Fruit fly (Drosophila melanogaster) whole organism, embryonic: ENCODE measurements around the gene CG46465.
A peak's percentile ranks its signal among the peaks of the same experiment; 100 is the strongest.

Source experiments
- Atf-2 ChIP-seq: fragments of 200-800 bp; sonication (Bioruptor generic); optimal IDR thresholded peaks from 2 replicates; lab custom pipeline; 2016; ENCODE audit warnings: missing biosample characterization, missing genetic modification characterization
- CG10274 ChIP-seq: fragments of 200-800 bp; sonication (Bioruptor generic); optimal IDR thresholded peaks from 3 replicates; lab custom pipeline; 2017; ENCODE audit warnings: missing biosample characterization, mild to moderate bottlenecking, missing genetic modification characterization
- CG10321 ChIP-seq: fragments of 200-800 bp; sonication (Bioruptor generic); IDR thresholded peaks from 2 replicates; pipeline ENCODE4 v1.3.6; 2022; ENCODE audit warnings: missing biosample characterization, missing genetic modification characterization
- CG10543 ChIP-seq: fragments of 200-800 bp; sonication (Bioruptor generic); optimal IDR thresholded peaks from 3 replicates; lab custom pipeline; 2017; ENCODE audit warnings: missing biosample characterization, mild to moderate bottlenecking, missing genetic modification characterization, moderate library complexity
- CG11504 ChIP-seq: fragments of 200-800 bp; sonication (Bioruptor generic); optimal IDR thresholded peaks from 3 replicates; lab custom pipeline; 2019; ENCODE audit warnings: missing biosample characterization, mild to moderate bottlenecking, missing genetic modification characterization, moderate library complexity
- CG12104 ChIP-seq: fragments of 200-800 bp; sonication (Bioruptor generic); optimal IDR thresholded peaks from 3 replicates; lab custom pipeline; 2016; ENCODE audit warnings: missing biosample characterization, missing genetic modification characterization
- CG14050 ChIP-seq: fragments of 200-800 bp; sonication (Bioruptor generic); IDR thresholded peaks from 3 replicates; pipeline ENCODE4 v1.3.6; 2022; ENCODE audit warnings: missing biosample characterization, missing genetic modification characterization
- CG15601 ChIP-seq: fragments of 200-800 bp; sonication (Bioruptor generic); optimal IDR thresholded peaks from 3 replicates; lab custom pipeline; 2019; ENCODE audit warnings: missing biosample characterization, mild to moderate bottlenecking, missing genetic modification characterization, moderate library complexity
- CG16779 ChIP-seq: fragments of 200-800 bp; sonication (Bioruptor generic); IDR thresholded peaks from 2 replicates; pipeline ENCODE4 v1.3.6; 2022; ENCODE audit warnings: missing biosample characterization, missing genetic modification characterization
- CG17612 ChIP-seq: fragments of 200-800 bp; sonication (Bioruptor generic); IDR thresholded peaks from 2 replicates; pipeline ENCODE4 v1.3.6; 2022; ENCODE audit warnings: missing biosample characterization, missing genetic modification characterization
- CG18599 ChIP-seq: fragments of 200-800 bp; sonication (Bioruptor generic); optimal IDR thresholded peaks from 3 replicates; lab custom pipeline; 2017; ENCODE audit warnings: missing biosample characterization, missing genetic modification characterization, mild to moderate bottlenecking, moderate library complexity, missing genetic modification reagents
- CG18619 ChIP-seq: fragments of 200-800 bp; sonication (Bioruptor generic); optimal IDR thresholded peaks from 3 replicates; lab custom pipeline; 2017; ENCODE audit warnings: missing biosample characterization, mild to moderate bottlenecking, missing genetic modification characterization
- CG2129 ChIP-seq: fragments of 200-800 bp; sonication (Bioruptor generic); IDR thresholded peaks from 2 replicates; pipeline ENCODE4 v1.3.6; 2022; ENCODE audit warnings: missing biosample characterization, missing genetic modification characterization; ENCODE audit not compliant: partially characterized antibody
- CG4360 ChIP-seq: fragments of 200-800 bp; sonication (Bioruptor generic); IDR thresholded peaks from 2 replicates; pipeline ENCODE4 v1.3.6; 2022; ENCODE audit warnings: missing biosample characterization, missing genetic modification characterization
- CG43689 ChIP-seq: fragments of 200-800 bp; sonication (Bioruptor generic); IDR thresholded peaks from 2 replicates; pipeline ENCODE4 v1.3.6; 2022; ENCODE audit warnings: missing biosample characterization, missing genetic modification characterization
- CG6175 ChIP-seq: fragments of 200-800 bp; sonication (Bioruptor generic); IDR thresholded peaks from 3 replicates; pipeline ENCODE4 v1.3.6; 2022; ENCODE audit warnings: missing biosample characterization, missing genetic modification characterization
- CG6254 ChIP-seq: fragments of 200-800 bp; sonication (Bioruptor generic); optimal IDR thresholded peaks from 3 replicates; lab custom pipeline; 2017; ENCODE audit warnings: mild to moderate bottlenecking, missing biosample characterization, missing genetic modification reagents, missing genetic modification characterization
- CG6689 ChIP-seq: fragments of 200-800 bp; sonication (Bioruptor generic); IDR thresholded peaks from 2 replicates; pipeline ENCODE4 v1.3.6; 2022; ENCODE audit warnings: missing biosample characterization, missing genetic modification characterization
- CG6854 ChIP-seq: fragments of 200-800 bp; sonication (Bioruptor generic); optimal IDR thresholded peaks from 3 replicates; lab custom pipeline; 2017; ENCODE audit warnings: missing biosample characterization, mild to moderate bottlenecking, missing genetic modification characterization
- CTCF ChIP-seq: fragments of 200-800 bp; sonication (Bioruptor generic); optimal IDR thresholded peaks from 2 replicates; lab custom pipeline; 2017; ENCODE audit warnings: missing biosample characterization, mild to moderate bottlenecking, missing genetic modification characterization, moderate library complexity
- CrebB ChIP-seq: fragments of 200-800 bp; sonication (Bioruptor generic); optimal IDR thresholded peaks from 3 replicates; lab custom pipeline; 2018; ENCODE audit warnings: missing biosample characterization, mild to moderate bottlenecking, missing genetic modification characterization
- Dp ChIP-seq: fragments of 200-800 bp; sonication (Bioruptor generic); optimal IDR thresholded peaks from 2 replicates; lab custom pipeline; 2018; ENCODE audit warnings: missing biosample characterization, mild to moderate bottlenecking, missing genetic modification characterization, moderate library complexity
- Gug ChIP-seq: fragments of 200-800 bp; sonication (Bioruptor generic); IDR thresholded peaks from 4 replicates; pipeline ENCODE4 v1.3.6; 2022; ENCODE audit warnings: missing biosample characterization, missing genetic modification characterization
- HLH4C ChIP-seq: fragments of 200-800 bp; sonication (Bioruptor generic); IDR thresholded peaks from 3 replicates; pipeline ENCODE4 v1.3.6; 2022; ENCODE audit warnings: missing biosample characterization, missing genetic modification characterization; ENCODE audit not compliant: partially characterized antibody
- HLHmδ ChIP-seq: fragments of 200-800 bp; sonication (Bioruptor generic); optimal IDR thresholded peaks from 2 replicates; lab custom pipeline; 2018; ENCODE audit warnings: missing biosample characterization, mild to moderate bottlenecking, missing genetic modification characterization, moderate library complexity
- MTF-1 ChIP-seq: fragments of 200-800 bp; sonication (Bioruptor generic); optimal IDR thresholded peaks from 2 replicates; lab custom pipeline; 2018; ENCODE audit warnings: missing biosample characterization, mild to moderate bottlenecking, missing genetic modification characterization, borderline replicate concordance
- Nf-YA ChIP-seq: fragments of 200-800 bp; sonication (Bioruptor generic); IDR thresholded peaks from 2 replicates; pipeline ENCODE4 v1.3.6; 2022; ENCODE audit warnings: missing biosample characterization, missing genetic modification characterization
- Rx ChIP-seq: fragments of 200-800 bp; sonication (Bioruptor generic); IDR thresholded peaks from 2 replicates; pipeline ENCODE4 v1.3.6; 2022; ENCODE audit warnings: missing biosample characterization, missing genetic modification characterization
- Six4 ChIP-seq: fragments of 200-800 bp; sonication (Bioruptor generic); optimal IDR thresholded peaks from 2 replicates; lab custom pipeline; 2016; ENCODE audit warnings: missing biosample characterization, missing genetic modification characterization
- Spps ChIP-seq: fragments of 200-800 bp; sonication (Bioruptor generic); optimal IDR thresholded peaks from 2 replicates; lab custom pipeline; 2018; ENCODE audit warnings: missing biosample characterization, mild to moderate bottlenecking, missing genetic modification characterization
- TFAM ChIP-seq: fragments of 200-800 bp; sonication (Bioruptor generic); optimal IDR thresholded peaks from 2 replicates; lab custom pipeline; 2017; ENCODE audit warnings: missing biosample characterization, missing genetic modification characterization, inconsistent platforms
- Vsx1 ChIP-seq: fragments of 200-800 bp; sonication (Bioruptor generic); optimal IDR thresholded peaks from 2 replicates; lab custom pipeline; 2017; ENCODE audit warnings: missing biosample characterization, mild to moderate bottlenecking, missing genetic modification characterization, missing genetic modification reagents
- ato ChIP-seq: fragments of 200-800 bp; sonication (Bioruptor generic); IDR thresholded peaks from 2 replicates; pipeline ENCODE4 v1.3.6; 2022; ENCODE audit warnings: missing biosample characterization, missing genetic modification characterization; ENCODE audit not compliant: partially characterized antibody
- cad ChIP-seq: fragments of >200 bp; optimal IDR thresholded peaks from 2 replicates; lab custom pipeline; 2017; ENCODE audit warnings: missing biosample characterization, missing genetic modification characterization
- disco-r ChIP-seq: fragments of 200-800 bp; sonication (Bioruptor generic); optimal IDR thresholded peaks from 2 replicates; lab custom pipeline; 2016; ENCODE audit warnings: missing biosample characterization, missing genetic modification characterization
- gem ChIP-seq: fragments of 200-800 bp; sonication (Bioruptor generic); optimal IDR thresholded peaks from 2 replicates; lab custom pipeline; 2019; ENCODE audit warnings: missing biosample characterization, mild to moderate bottlenecking, missing genetic modification characterization, moderate library complexity
- grau ChIP-seq: fragments of 200-800 bp; optimal IDR thresholded peaks from 3 replicates; lab custom pipeline; 2019; ENCODE audit warnings: missing biosample characterization, mild to moderate bottlenecking, missing genetic modification characterization, moderate library complexity
- gro ChIP-seq: fragments of 200-800 bp; sonication (Bioruptor generic); optimal IDR thresholded peaks from 2 replicates; lab custom pipeline; 2016; ENCODE audit warnings: missing biosample characterization, missing genetic modification characterization
- jigr1 ChIP-seq: fragments of 200-800 bp; sonication (Bioruptor generic); IDR thresholded peaks from 3 replicates; pipeline ENCODE4 v1.3.6; 2022; ENCODE audit warnings: missing biosample characterization, missing genetic modification characterization
- knrl ChIP-seq: fragments of 200-800 bp; sonication (Bioruptor generic); IDR thresholded peaks from 3 replicates; pipeline ENCODE4 v1.3.6; 2022; ENCODE audit warnings: missing biosample characterization, missing genetic modification characterization; ENCODE audit not compliant: partially characterized antibody
- lbe ChIP-seq: fragments of 200-800 bp; sonication (Bioruptor generic); optimal IDR thresholded peaks from 2 replicates; lab custom pipeline; 2016; ENCODE audit warnings: missing biosample characterization, mild to moderate bottlenecking, missing genetic modification characterization
- org-1 ChIP-seq: fragments of 200-800 bp; sonication (Bioruptor generic); optimal IDR thresholded peaks from 2 replicates; lab custom pipeline; 2017; ENCODE audit warnings: missing biosample characterization, missing genetic modification characterization
- p53 ChIP-seq: fragments of 200-800 bp; sonication (Bioruptor generic); optimal IDR thresholded peaks from 2 replicates; lab custom pipeline; 2016; ENCODE audit warnings: missing biosample characterization, missing genetic modification characterization
- pan ChIP-seq, 4 experiments: fragments of >200 bp in 3 of 4; fragments of 200-800 bp in 1 of 4; sonication (Bioruptor generic) in 1 of 4; optimal IDR thresholded peaks in 3 of 4; IDR thresholded peaks in 1 of 4; 2 replicates each; pipeline versions ENCODE4 v1.3.6 to Lab custom; 2017 to 2022; ENCODE audit warnings: missing biosample characterization in 2 of 4, missing genetic modification characterization in 2 of 4, mixed read lengths in 1 of 4
- seq ChIP-seq: fragments of 200-800 bp; sonication (Bioruptor generic); IDR thresholded peaks from 2 replicates; pipeline ENCODE4 v1.3.6; 2022; ENCODE audit warnings: missing biosample characterization, missing genetic modification characterization
- sug ChIP-seq: fragments of 200-800 bp; optimal IDR thresholded peaks from 2 replicates; lab custom pipeline; 2019; ENCODE audit warnings: missing biosample characterization, mild to moderate bottlenecking, missing genetic modification characterization, moderate library complexity
- tgo ChIP-seq: fragments of 200-800 bp; sonication (Bioruptor generic); IDR thresholded peaks from 3 replicates; pipeline ENCODE4 v1.3.6; 2022; ENCODE audit warnings: missing biosample characterization, missing genetic modification characterization
- tll ChIP-seq, 2 experiments: fragments of 200-800 bp in 1 of 2; fragments of >200 bp in 1 of 2; sonication (Bioruptor generic) in 1 of 2; optimal IDR thresholded peaks; 2 replicates each; lab custom pipeline; 2017 to 2019; ENCODE audit warnings: missing biosample characterization in 2 of 2, missing genetic modification characterization in 2 of 2, mild to moderate bottlenecking in 1 of 2, moderate library complexity in 1 of 2
- twi ChIP-seq: fragments of 200-800 bp; optimal IDR thresholded peaks from 2 replicates; lab custom pipeline; 2019; ENCODE audit warnings: missing biosample characterization, mild to moderate bottlenecking, missing genetic modification characterization, moderate library complexity
- z ChIP-seq: fragments of 200-800 bp; sonication (Bioruptor generic); IDR thresholded peaks from 3 replicates; pipeline ENCODE4 v1.3.6; 2022; ENCODE audit warnings: missing biosample characterization, missing genetic modification characterization

CG46465 gene

DNA sequence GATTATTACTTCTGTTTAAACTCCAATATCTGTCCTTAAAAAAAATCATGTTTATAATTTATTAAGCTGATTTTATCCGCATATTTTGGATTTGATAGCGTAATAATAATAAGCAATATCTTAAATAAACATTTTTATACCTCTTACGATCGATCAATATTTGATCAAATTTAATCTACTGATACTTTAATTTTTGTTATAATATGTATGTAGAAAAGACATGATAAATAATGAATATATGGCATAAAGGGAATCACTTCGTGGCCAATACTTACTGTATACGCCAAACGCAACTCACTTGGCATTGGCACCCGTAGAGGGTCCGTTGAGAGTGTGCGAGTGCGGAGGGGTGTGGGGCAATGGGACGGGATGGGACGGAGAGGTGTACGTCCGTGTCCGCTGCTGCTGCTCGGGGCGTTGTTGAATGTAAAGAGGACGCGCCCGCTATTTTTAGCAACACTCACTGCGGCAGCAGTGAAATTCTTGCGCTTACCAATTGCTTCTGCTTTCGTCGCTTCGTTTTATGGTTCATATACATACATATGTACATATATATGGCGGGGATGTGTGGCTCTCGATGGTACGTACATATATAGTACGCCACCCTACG, 43.9 kb downstream of the CG46465 start (continued):
- TF ChIP-seq Spps (tag; lab: Kevin White, UChicago) (no peak), CG14050 (GFP tag; lab: Robert Waterston, UW) (no peak), seq (GFP tag; lab: Robert Waterston, UW) (no peak), HLH4C (GFP tag; lab: Robert Waterston, UW) (no peak), CG12104 (GFP tag; lab: Kevin White, UChicago) (no peak), disco-r (no peak), CG16779 (no peak), CG6689 (GFP tag; lab: Robert Waterston, UW) (no peak), CG6254 (GFP tag; lab: Kevin White, UChicago) (no peak), gro (no peak), Gug (no peak), lbe (GFP tag; lab: Kevin White, UChicago) (no peak), CG10274 (GFP tag; lab: Kevin White, UChicago) (no peak), pan (optimal IDR thresholded peaks at IDR 0.05; lab: Kevin White, UChicago) (no peak), pan (GFP tag; optimal IDR thresholded peaks at IDR 0.05 in 1 of 2, IDR thresholded peaks at IDR 0.05 in 1 of 2) (no peak), CG18619 (GFP tag; lab: Kevin White, UChicago) (peak; percentile 11), Atf-2 (GFP tag; lab: Kevin White, UChicago) (no peak), CG11504 (tag; lab: Kevin White, UChicago) (no peak), tgo (GFP tag; lab: Robert Waterston, UW) (no peak), MTF-1 (GFP tag; lab: Kevin White, UChicago) (no peak), CG18599 (GFP tag; lab: Kevin White, UChicago) (no peak), CG10543 (peak; percentile 79), grau (tag; lab: Kevin White, UChicago) (peak; percentile 79), sug (tag; lab: Kevin White, UChicago) (no peak), Nf-YA (GFP tag; lab: Robert Waterston, UW) (no peak), jigr1 (GFP tag; lab: Robert Waterston, UW) (no peak), CG6854 (GFP tag; lab: Kevin White, UChicago) (no peak), TFAM (no peak), CG4360 (GFP tag; lab: Robert Waterston, UW) (no peak), HLHmδ (GFP tag; lab: Kevin White, UChicago) (no peak), Vsx1 (GFP tag; lab: Kevin White, UChicago) (no peak), Rx (GFP tag; lab: Robert Waterston, UW) (no peak), CrebB (no peak), CTCF (GFP tag; lab: Kevin White, UChicago) (no peak), Dp (GFP tag; lab: Kevin White, UChicago) (no peak), knrl (GFP tag; lab: Robert Waterston, UW) (no peak), z (GFP tag; lab: Robert Waterston, UW) (no peak), CG43689 (no peak), CG6175 (GFP tag; lab: Robert Waterston, UW) (0 out of 3 replicates have a peak, but pooled peaks have one; percentile 21), org-1 (no peak), CG17612 (no peak), ato (GFP tag; lab: Robert Waterston, UW) (no peak), gem (peak; percentile 45), p53 (GFP tag; lab: Kevin White, UChicago) (no peak), cad (GFP tag; lab: Kevin White, UChicago) (peak; percentile 1), tll (GFP tag; optimal IDR thresholded peaks at IDR 0.05; lab: Kevin White, UChicago) (no peak), twi (tag; lab: Kevin White, UChicago) (no peak), CG10321 (GFP tag; lab: Robert Waterston, UW) (no peak), Six4 (GFP tag; lab: Kevin White, UChicago) (no peak), CG2129 (no peak), CG15601 (tag; lab: Kevin White, UChicago) (no peak)
